Worm (Caenorhabditis elegans) whole organism, late embryonic: ENCODE data around the gene Y9C2UA.1.

Experiments used
- F13H6.1 ChIP-seq: sonication (generic microtip); optimal IDR thresholded peaks from 2 replicates; lab custom pipeline; 2016; ENCODE audit warnings: missing genetic modification characterization, missing compliant biosample characterization
- K02D7.2 ChIP-seq: sonication (generic microtip); optimal IDR thresholded peaks from 2 replicates; lab custom pipeline; 2017; ENCODE audit warnings: mild to moderate bottlenecking, missing genetic modification characterization, missing compliant biosample characterization
- T23F11.4 ChIP-seq: fragments of 200-800 bp; sonication (Bioruptor generic); optimal IDR thresholded peaks from 2 replicates; lab custom pipeline; 2018; ENCODE audit warnings: mild to moderate bottlenecking, missing genetic modification characterization, missing compliant biosample characterization
- Y22D7AL.16 ChIP-seq: sonication (generic microtip); optimal IDR thresholded peaks from 2 replicates; lab custom pipeline; 2016; ENCODE audit warnings: missing genetic modification characterization, missing compliant biosample characterization
- ama-1 ChIP-seq: fragments of 150-350 bp; optimal IDR thresholded peaks from 2 replicates; lab custom pipeline; 2014
- ceh-14 ChIP-seq: sonication (generic microtip); optimal IDR thresholded peaks from 2 replicates; lab custom pipeline; 2016; ENCODE audit warnings: missing genotype, missing genetic modification characterization, missing compliant biosample characterization
- ceh-19 ChIP-seq: fragments of 200-800 bp; sonication (Bioruptor generic); optimal IDR thresholded peaks from 2 replicates; lab custom pipeline; 2018; ENCODE audit warnings: mild to moderate bottlenecking, missing genetic modification characterization, missing compliant biosample characterization
- ceh-2 ChIP-seq: sonication (generic microtip); optimal IDR thresholded peaks from 2 replicates; lab custom pipeline; 2016; ENCODE audit warnings: missing genotype, missing genetic modification characterization, missing compliant biosample characterization
- ceh-22 ChIP-seq: sonication (generic microtip); optimal IDR thresholded peaks from 2 replicates; lab custom pipeline; 2017; ENCODE audit warnings: missing biosample characterization, missing genetic modification characterization
- ceh-24 ChIP-seq: sonication (generic microtip); optimal IDR thresholded peaks from 2 replicates; lab custom pipeline; 2016; ENCODE audit warnings: mild to moderate bottlenecking, missing genetic modification characterization, missing compliant biosample characterization
- ceh-30 ChIP-seq: fragments of 150-350 bp; optimal IDR thresholded peaks from 2 replicates; lab custom pipeline; 2014; ENCODE audit warnings: missing biosample characterization, missing genetic modification characterization
- ceh-31 ChIP-seq: sonication (generic microtip); optimal IDR thresholded peaks from 2 replicates; lab custom pipeline; 2016; ENCODE audit warnings: missing genetic modification characterization, missing compliant biosample characterization
- ceh-48 ChIP-seq: sonication (generic microtip); optimal IDR thresholded peaks from 2 replicates; lab custom pipeline; 2016; ENCODE audit warnings: missing genetic modification characterization, inconsistent platforms, missing compliant biosample characterization
- ceh-6 ChIP-seq: fragments of 200-800 bp; sonication (Bioruptor generic); optimal IDR thresholded peaks from 2 replicates; lab custom pipeline; 2018; ENCODE audit warnings: mild to moderate bottlenecking, missing genetic modification characterization, missing compliant biosample characterization
- ceh-9 ChIP-seq: sonication (generic microtip); optimal IDR thresholded peaks from 2 replicates; lab custom pipeline; 2016; ENCODE audit warnings: mild to moderate bottlenecking, missing genetic modification characterization, inconsistent platforms, missing compliant biosample characterization
- dmd-4 ChIP-seq: sonication (generic microtip); optimal IDR thresholded peaks from 2 replicates; lab custom pipeline; 2016; ENCODE audit warnings: borderline replicate concordance, missing genetic modification characterization, missing compliant biosample characterization
- dve-1 ChIP-seq: sonication (generic microtip); optimal IDR thresholded peaks from 2 replicates; lab custom pipeline; 2017; ENCODE audit warnings: antibody characterized with exemption, mild to moderate bottlenecking, missing genetic modification characterization, missing compliant biosample characterization
- elt-2 ChIP-seq: sonication (generic microtip); optimal IDR thresholded peaks from 2 replicates; lab custom pipeline; 2016; ENCODE audit warnings: missing genetic modification reagents, missing genetic modification characterization, missing compliant biosample characterization
- elt-4 ChIP-seq: sonication (generic microtip); optimal IDR thresholded peaks from 2 replicates; lab custom pipeline; 2016; ENCODE audit warnings: missing genetic modification characterization, missing compliant biosample characterization
- fax-1 ChIP-seq: sonication (generic microtip); optimal IDR thresholded peaks from 2 replicates; lab custom pipeline; 2016; ENCODE audit warnings: missing genotype, missing genetic modification characterization, missing compliant biosample characterization
- fkh-10 ChIP-seq: fragments of 150-350 bp; optimal IDR thresholded peaks from 2 replicates; lab custom pipeline; 2014; ENCODE audit warnings: missing biosample characterization, missing genetic modification reagents, missing genetic modification characterization
- hlh-13 ChIP-seq: fragments of 200-800 bp; sonication (Bioruptor generic); optimal IDR thresholded peaks from 2 replicates; lab custom pipeline; 2018; ENCODE audit warnings: mild to moderate bottlenecking, missing genetic modification characterization, missing compliant biosample characterization
- hlh-8 ChIP-seq: sonication (generic microtip); optimal IDR thresholded peaks from 2 replicates; lab custom pipeline; 2016; ENCODE audit warnings: missing genotype, missing genetic modification characterization, missing compliant biosample characterization
- lim-6 ChIP-seq: sonication (generic microtip); optimal IDR thresholded peaks from 2 replicates; lab custom pipeline; 2016; ENCODE audit warnings: missing genetic modification characterization, missing compliant biosample characterization
- lin-11 ChIP-seq: fragments of 200-800 bp; sonication (Bioruptor generic); optimal IDR thresholded peaks from 2 replicates; lab custom pipeline; 2018; ENCODE audit warnings: mild to moderate bottlenecking, missing genetic modification characterization, missing compliant biosample characterization
- madf-2 ChIP-seq: sonication (generic microtip); optimal IDR thresholded peaks from 2 replicates; lab custom pipeline; 2017; ENCODE audit warnings: missing genetic modification characterization, missing compliant biosample characterization
- nfya-1 ChIP-seq: sonication (generic microtip); optimal IDR thresholded peaks from 2 replicates; lab custom pipeline; 2017; ENCODE audit warnings: missing genetic modification characterization, mild to moderate bottlenecking, missing compliant biosample characterization, antibody characterized with exemption, moderate library complexity
- nhr-11 ChIP-seq: fragments of 150-350 bp; optimal IDR thresholded peaks from 2 replicates; lab custom pipeline; 2014; ENCODE audit warnings: missing biosample characterization, missing genetic modification characterization
- npax-4 ChIP-seq: sonication (generic microtip); optimal IDR thresholded peaks from 2 replicates; lab custom pipeline; 2016; ENCODE audit warnings: missing genetic modification characterization, missing compliant biosample characterization
- odd-2 ChIP-seq: sonication (generic microtip); optimal IDR thresholded peaks from 2 replicates; lab custom pipeline; 2017; ENCODE audit warnings: antibody characterized with exemption, mild to moderate bottlenecking, missing genetic modification characterization, missing compliant biosample characterization
- pat-9 ChIP-seq: fragments of 200-800 bp; sonication (Bioruptor generic); optimal IDR thresholded peaks from 2 replicates; lab custom pipeline; 2018; ENCODE audit warnings: mild to moderate bottlenecking, missing genetic modification characterization, moderate library complexity, missing compliant biosample characterization
- pha-2 ChIP-seq: sonication (generic microtip); optimal IDR thresholded peaks from 2 replicates; lab custom pipeline; 2017; ENCODE audit warnings: mild to moderate bottlenecking, missing genetic modification characterization, missing compliant biosample characterization
- pha-4 ChIP-seq: fragments of 150-350 bp; optimal IDR thresholded peaks from 2 replicates; lab custom pipeline; 2018; ENCODE audit warnings: missing biosample characterization, missing genetic modification reagents, missing genetic modification characterization
- ref-2 ChIP-seq: sonication (generic microtip); optimal IDR thresholded peaks from 2 replicates; lab custom pipeline; 2016; ENCODE audit warnings: missing genetic modification characterization, missing compliant biosample characterization
- rnt-1 ChIP-seq: sonication (generic microtip); optimal IDR thresholded peaks from 2 replicates; lab custom pipeline; 2016; ENCODE audit warnings: missing genetic modification characterization, missing compliant biosample characterization
- sox-2 ChIP-seq: fragments of 200-800 bp; sonication (Bioruptor generic); IDR thresholded peaks from 2 replicates; pipeline ENCODE4 v1.3.6; 2022; ENCODE audit warnings: missing genetic modification reagents, missing genetic modification characterization, missing compliant biosample characterization
- sox-4 ChIP-seq: sonication (generic microtip); optimal IDR thresholded peaks from 2 replicates; lab custom pipeline; 2017; ENCODE audit warnings: mild to moderate bottlenecking, missing genetic modification characterization, inconsistent platforms, missing compliant biosample characterization
- syd-9 ChIP-seq: sonication (generic microtip); optimal IDR thresholded peaks from 2 replicates; lab custom pipeline; 2016; ENCODE audit warnings: mild to moderate bottlenecking, missing genetic modification characterization, moderate library complexity, missing compliant biosample characterization
- unc-3 ChIP-seq, 2 experiments: fragments of 200-800 bp in 1 of 2; sonication (Bioruptor generic) in 1 of 2; sonication (generic microtip) in 1 of 2; conservative IDR thresholded peaks in 1 of 2; optimal IDR thresholded peaks in 1 of 2; 2 replicates each; pipeline versions ENCODE4 v1.3.6 to Lab custom; 2016 to 2022; ENCODE audit warnings: missing compliant biosample characterization in 2 of 2, missing genetic modification characterization in 2 of 2, missing genetic modification reagents in 1 of 2
- unc-42 ChIP-seq: sonication (generic microtip); optimal IDR thresholded peaks from 2 replicates; lab custom pipeline; 2016; ENCODE audit warnings: missing genotype, missing genetic modification characterization, missing compliant biosample characterization
- unc-86 ChIP-seq: sonication (generic microtip); optimal IDR thresholded peaks from 2 replicates; lab custom pipeline; 2016; ENCODE audit warnings: missing genetic modification characterization, missing compliant biosample characterization
- zip-5 ChIP-seq: sonication (generic microtip); optimal IDR thresholded peaks from 2 replicates; lab custom pipeline; 2016; ENCODE audit warnings: missing genetic modification characterization, missing compliant biosample characterization
- ztf-16 ChIP-seq: sonication (generic microtip); optimal IDR thresholded peaks from 2 replicates; lab custom pipeline; 2017; ENCODE audit warnings: missing genetic modification characterization, missing compliant biosample characterization

Y9C2UA.1 gene

DNA sequence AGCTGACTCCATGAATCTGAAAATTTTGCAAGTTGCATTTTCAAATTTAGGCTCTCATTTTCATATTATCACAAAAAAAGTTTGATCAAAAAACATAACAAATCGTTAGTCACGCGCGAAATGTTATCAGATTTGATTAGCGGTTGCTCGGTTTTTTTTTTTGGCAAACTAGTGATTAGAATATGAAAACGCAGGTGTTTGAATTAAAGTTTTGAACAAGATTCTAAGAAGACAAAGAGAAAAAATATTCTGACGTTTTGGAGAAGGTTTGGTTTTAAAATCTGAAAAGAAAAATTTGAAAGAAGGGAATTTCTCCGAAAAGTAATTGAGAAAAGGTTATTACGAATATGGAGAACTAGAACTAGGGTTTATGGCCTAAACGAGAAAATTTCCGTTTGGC lies 4.9 kb downstream of the Y9C2UA.1 start:
- TF ChIP-seq ceh-6, result no peak
- no peak for TF ChIP-seq ama-1 (lab: Kevin White, UChicago)
- no peak for TF ChIP-seq syd-9 (tag; lab: Kevin White, UChicago)
- no peak for TF ChIP-seq madf-2 (tag; lab: Kevin White, UChicago)
- TF ChIP-seq sox-4 (tag; lab: Kevin White, UChicago), result no peak
- TF ChIP-seq fax-1 (tag; lab: Kevin White, UChicago), result no peak
- no peak for TF ChIP-seq nfya-1
- no peak for TF ChIP-seq elt-4 (tag; lab: Kevin White, UChicago)
- no peak for TF ChIP-seq odd-2 (tag; lab: Kevin White, UChicago)
- no peak for TF ChIP-seq pat-9 (tag; lab: Kevin White, UChicago)
- no peak for TF ChIP-seq ceh-2 (tag; lab: Kevin White, UChicago)
- no peak for TF ChIP-seq nhr-11 (tag; lab: Kevin White, UChicago)
- no peak for TF ChIP-seq ceh-48 (tag; lab: Kevin White, UChicago)
- no peak for TF ChIP-seq ceh-22 (tag; lab: Kevin White, UChicago)
- TF ChIP-seq hlh-8 (tag; lab: Kevin White, UChicago), result no peak
- TF ChIP-seq rnt-1 (tag; lab: Kevin White, UChicago), result no peak
- TF ChIP-seq, all 69 proteins: peak for 0

DNA sequence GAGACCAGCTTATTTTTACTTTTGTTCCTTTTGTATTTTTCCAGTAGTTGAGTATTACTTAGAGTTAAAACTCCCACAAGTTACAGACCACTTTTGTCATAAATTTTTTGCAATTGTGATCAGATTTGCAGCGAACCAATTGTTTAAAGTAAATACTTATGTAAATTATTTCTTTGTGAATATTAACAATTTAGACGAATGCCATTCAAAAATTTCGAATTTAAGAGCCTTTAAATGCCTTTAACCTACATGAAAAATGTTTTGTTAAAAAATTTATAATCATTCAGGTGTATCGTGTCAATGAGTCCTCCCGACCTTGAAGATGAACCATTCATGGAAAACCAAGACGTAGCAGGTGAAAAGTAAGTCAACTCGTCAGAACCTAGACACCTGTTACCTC lies 6.5 kb downstream of the Y9C2UA.1 start, which contains the start of gene W07A12.4:
Gene W07A12.4 (plus strand): TSS at position 301 of the 400 bp plus-strand sequence.
- TF ChIP-seq elt-2 (no peak), npax-4 (tag; lab: Kevin White, UChicago) (no peak), unc-42 (tag; lab: Kevin White, UChicago) (no peak), ref-2 (no peak), syd-9 (tag; lab: Kevin White, UChicago) (no peak), zip-5 (tag; lab: Kevin White, UChicago) (no peak), hlh-13 (no peak), nhr-11 (tag; lab: Kevin White, UChicago) (no peak), lin-11 (tag; lab: Kevin White, UChicago) (no peak), ceh-24 (no peak), ceh-19 (no peak), dve-1 (no peak)

DNA sequence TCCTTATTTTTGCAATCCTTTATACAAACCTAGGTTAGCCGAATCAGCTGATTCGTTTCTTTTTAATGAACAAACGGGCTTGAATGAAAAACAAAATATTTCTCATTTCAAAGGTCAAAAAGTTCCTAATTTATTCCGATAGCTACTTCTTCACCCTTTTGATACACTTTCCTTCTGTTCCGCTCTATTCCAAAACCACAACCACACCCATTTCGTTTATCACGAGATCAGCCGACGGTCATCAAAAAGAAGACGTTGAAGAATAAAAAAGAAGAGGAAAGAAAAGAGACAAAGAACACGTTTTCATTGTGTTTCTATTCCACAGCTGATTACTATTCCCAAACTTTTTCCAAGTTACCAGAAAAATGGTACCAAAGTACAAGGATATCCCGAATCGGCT lies 8.6 kb downstream of the Y9C2UA.1 start:
- TF ChIP-seq pha-4, result no peak
- TF ChIP-seq K02D7.2, result no peak
- TF ChIP-seq ceh-9, result no peak
- no peak for TF ChIP-seq T23F11.4 (GFP tag; lab: Kevin White, UChicago)
- TF ChIP-seq unc-3 (GFP tag; conservative IDR thresholded peaks at IDR 0.05; lab: Robert Waterston, UW), result no peak
- no peak for TF ChIP-seq unc-3 (tag; optimal IDR thresholded peaks at IDR 0.05; lab: Kevin White, UChicago)
- TF ChIP-seq ztf-16 (tag; lab: Kevin White, UChicago), result no peak

DNA sequence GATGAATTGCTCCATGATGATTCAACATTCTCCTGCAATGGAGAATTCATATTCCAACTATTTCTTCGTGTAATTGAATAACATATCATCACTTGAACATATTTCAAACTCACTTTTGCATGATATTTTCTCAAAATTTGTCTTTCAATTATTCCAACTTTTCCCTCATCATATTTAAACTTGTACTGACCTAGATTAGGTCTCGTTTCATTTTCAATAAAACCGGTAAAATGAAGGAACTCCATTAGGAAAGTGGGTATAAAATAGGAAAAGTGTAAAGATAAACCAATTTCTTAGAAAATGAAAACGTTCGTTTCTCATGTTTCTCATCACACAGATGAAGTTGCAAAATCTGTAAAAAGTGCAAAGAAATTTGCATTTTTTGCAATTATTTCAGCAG lies 12.8 kb downstream of the Y9C2UA.1 start, which contains the start of gene col-78:
Gene col-78 (plus strand): TSS at position 301 of the 400 bp plus-strand sequence.
- TF ChIP-seq ceh-31 (tag; lab: Kevin White, UChicago), result no peak
- no peak for TF ChIP-seq pha-2 (tag; lab: Kevin White, UChicago)
- no peak for TF ChIP-seq unc-86 (tag; lab: Kevin White, UChicago)
- TF ChIP-seq sox-4 (tag; lab: Kevin White, UChicago), result no peak
- TF ChIP-seq sox-2 (GFP tag; lab: Robert Waterston, UW), result no peak

DNA sequence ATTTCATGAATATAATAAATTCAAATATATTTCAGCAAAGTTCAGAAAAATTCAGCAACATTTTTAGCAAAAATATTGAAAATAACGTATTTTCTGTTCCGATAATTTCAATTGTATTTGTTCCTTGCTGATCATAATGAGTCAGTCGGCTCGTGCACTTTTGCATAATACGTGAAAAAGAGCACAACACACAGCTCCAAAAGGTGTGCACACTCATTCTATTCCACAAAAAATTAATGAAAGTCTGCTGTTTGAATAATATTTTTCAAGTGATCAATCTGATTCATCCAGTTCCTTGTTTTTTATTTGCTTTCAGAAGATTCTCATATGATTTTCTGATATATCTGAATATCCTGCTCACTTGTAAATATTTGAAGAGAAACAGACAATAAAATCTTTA lies 14.9 kb downstream of the Y9C2UA.1 start:
- TF ChIP-seq odd-2 (tag; lab: Kevin White, UChicago) (no peak), fkh-10 (GFP tag; lab: Kevin White, UChicago) (no peak), dmd-4 (no peak), unc-3 (GFP tag; conservative IDR thresholded peaks at IDR 0.05; lab: Robert Waterston, UW) (no peak), unc-3 (tag; optimal IDR thresholded peaks at IDR 0.05; lab: Kevin White, UChicago) (no peak), lim-6 (tag; lab: Kevin White, UChicago) (no peak), nfya-1 (no peak), Y22D7AL.16 (tag; lab: Kevin White, UChicago) (no peak), ceh-2 (tag; lab: Kevin White, UChicago) (no peak), hlh-13 (no peak), ceh-30 (tag; lab: Kevin White, UChicago) (no peak), unc-42 (tag; lab: Kevin White, UChicago) (no peak), F13H6.1 (tag; lab: Kevin White, UChicago) (no peak), ceh-14 (tag; lab: Kevin White, UChicago) (no peak), rnt-1 (tag; lab: Kevin White, UChicago) (no peak)
